Fruit fly (Drosophila melanogaster) whole organism, embryonic: ENCODE results near the gene Uba5.

Experiments used
- Aef1 ChIP-seq: fragments of 200-800 bp; sonication (Bioruptor generic); IDR thresholded peaks from 3 replicates; pipeline ENCODE4 v1.3.6; 2022; ENCODE audit warnings: missing biosample characterization, missing genetic modification characterization
- B-H2 ChIP-seq: fragments of 200-800 bp; sonication (Bioruptor generic); optimal IDR thresholded peaks from 2 replicates; lab custom pipeline; 2018; ENCODE audit warnings: missing biosample characterization, mild to moderate bottlenecking, missing genetic modification characterization
- CG10209 ChIP-seq: fragments of 200-800 bp; sonication (Bioruptor generic); optimal IDR thresholded peaks from 3 replicates; lab custom pipeline; 2017; ENCODE audit warnings: missing biosample characterization, mild to moderate bottlenecking, missing genetic modification characterization, missing genetic modification reagents
- CG10431 ChIP-seq: fragments of 200-800 bp; sonication (Bioruptor generic); optimal IDR thresholded peaks from 3 replicates; lab custom pipeline; 2018; ENCODE audit warnings: missing biosample characterization, mild to moderate bottlenecking, missing genetic modification characterization
- CG12236 ChIP-seq: fragments of 200-800 bp; sonication (Bioruptor generic); optimal IDR thresholded peaks from 2 replicates; lab custom pipeline; 2016; ENCODE audit warnings: missing biosample characterization, missing genetic modification characterization
- CG12299 ChIP-seq: fragments of 200-800 bp; sonication (Bioruptor generic); optimal IDR thresholded peaks from 2 replicates; lab custom pipeline; 2018; ENCODE audit warnings: missing biosample characterization, mild to moderate bottlenecking, missing genetic modification characterization
- CG1233 ChIP-seq: fragments of 200-800 bp; sonication (Bioruptor generic); optimal IDR thresholded peaks from 4 replicates; lab custom pipeline; 2018; ENCODE audit warnings: missing biosample characterization, mild to moderate bottlenecking, missing genetic modification characterization
- CG12744 ChIP-seq: fragments of 200-800 bp; sonication (Bioruptor generic); optimal IDR thresholded peaks from 2 replicates; lab custom pipeline; 2016; ENCODE audit warnings: missing biosample characterization, missing genetic modification characterization
- CG13123 ChIP-seq: fragments of 200-800 bp; sonication (Bioruptor generic); optimal IDR thresholded peaks from 2 replicates; lab custom pipeline; 2016; ENCODE audit warnings: missing biosample characterization, missing genetic modification characterization
- CG13424 ChIP-seq: fragments of 200-800 bp; sonication (Bioruptor generic); optimal IDR thresholded peaks from 2 replicates; lab custom pipeline; 2019; ENCODE audit warnings: missing biosample characterization, mild to moderate bottlenecking, missing genetic modification characterization, moderate library complexity
- CG14050 ChIP-seq: fragments of 200-800 bp; sonication (Bioruptor generic); IDR thresholded peaks from 3 replicates; pipeline ENCODE4 v1.3.6; 2022; ENCODE audit warnings: missing biosample characterization, missing genetic modification characterization
- CG14667 ChIP-seq: fragments of 200-800 bp; sonication (Bioruptor generic); IDR thresholded peaks from 2 replicates; pipeline ENCODE4 v1.3.6; 2022; ENCODE audit warnings: missing biosample characterization, missing genetic modification characterization
- CG15696 ChIP-seq: fragments of 200-800 bp; sonication (Bioruptor generic); optimal IDR thresholded peaks from 2 replicates; lab custom pipeline; 2019; ENCODE audit warnings: missing biosample characterization, mild to moderate bottlenecking, missing genetic modification characterization, moderate library complexity
- CG17612 ChIP-seq: fragments of 200-800 bp; sonication (Bioruptor generic); IDR thresholded peaks from 2 replicates; pipeline ENCODE4 v1.3.6; 2022; ENCODE audit warnings: missing biosample characterization, missing genetic modification characterization
- CG2712 ChIP-seq: fragments of 200-800 bp; optimal IDR thresholded peaks from 3 replicates; lab custom pipeline; 2019; ENCODE audit warnings: missing biosample characterization, mild to moderate bottlenecking, missing genetic modification characterization, moderate library complexity
- CG3407 ChIP-seq: fragments of 200-800 bp; sonication (Bioruptor generic); optimal IDR thresholded peaks from 2 replicates; lab custom pipeline; 2018; ENCODE audit warnings: missing biosample characterization, mild to moderate bottlenecking, missing genetic modification characterization
- CG34376 ChIP-seq: fragments of 200-800 bp; sonication (Bioruptor generic); optimal IDR thresholded peaks from 2 replicates; lab custom pipeline; 2018; ENCODE audit warnings: missing biosample characterization, mild to moderate bottlenecking, missing genetic modification characterization
- CG3838 ChIP-seq: fragments of 200-800 bp; sonication (Bioruptor generic); optimal IDR thresholded peaks from 3 replicates; lab custom pipeline; 2016; ENCODE audit warnings: missing biosample characterization, missing genetic modification characterization
- CG42726 ChIP-seq: fragments of 200-800 bp; sonication (Bioruptor generic); IDR thresholded peaks from 2 replicates; pipeline ENCODE4 v1.3.6; 2022; ENCODE audit warnings: missing biosample characterization, missing genetic modification characterization; ENCODE audit not compliant: partially characterized antibody
- CG4360 ChIP-seq: fragments of 200-800 bp; sonication (Bioruptor generic); IDR thresholded peaks from 2 replicates; pipeline ENCODE4 v1.3.6; 2022; ENCODE audit warnings: missing biosample characterization, missing genetic modification characterization
- CG4707 ChIP-seq: fragments of 200-800 bp; sonication (Bioruptor generic); optimal IDR thresholded peaks from 2 replicates; lab custom pipeline; 2018; ENCODE audit warnings: missing biosample characterization, mild to moderate bottlenecking, missing genetic modification characterization, moderate library complexity
- CG4730 ChIP-seq: fragments of 200-800 bp; sonication (Bioruptor generic); IDR thresholded peaks from 2 replicates; pipeline ENCODE4 v1.3.6; 2022; ENCODE audit warnings: missing biosample characterization, missing genetic modification characterization
- CG6689 ChIP-seq: fragments of 200-800 bp; sonication (Bioruptor generic); IDR thresholded peaks from 2 replicates; pipeline ENCODE4 v1.3.6; 2022; ENCODE audit warnings: missing biosample characterization, missing genetic modification characterization
- CG6791 ChIP-seq: fragments of 200-800 bp; sonication (Bioruptor generic); IDR thresholded peaks from 3 replicates; pipeline ENCODE4 v1.3.6; 2022; ENCODE audit warnings: missing biosample characterization, missing genetic modification characterization; ENCODE audit not compliant: partially characterized antibody
- CG8478 ChIP-seq: fragments of >200 bp; optimal IDR thresholded peaks from 2 replicates; lab custom pipeline; 2018
- Chrac-16 ChIP-seq: fragments of 200-800 bp; sonication (Bioruptor generic); optimal IDR thresholded peaks from 3 replicates; lab custom pipeline; 2016; ENCODE audit warnings: missing biosample characterization, missing genetic modification characterization
- Dad ChIP-seq: fragments of 200-800 bp; sonication (Bioruptor generic); optimal IDR thresholded peaks from 3 replicates; lab custom pipeline; 2016; ENCODE audit warnings: missing biosample characterization, missing genetic modification characterization
- GATAe ChIP-seq: fragments of 200-800 bp; sonication (Bioruptor generic); conservative IDR thresholded peaks from 2 replicates; pipeline ENCODE4 v1.3.6; 2022; ENCODE audit warnings: missing biosample characterization, missing genetic modification characterization
- Gsc ChIP-seq: fragments of 200-800 bp; sonication (Bioruptor generic); IDR thresholded peaks from 2 replicates; pipeline ENCODE4 v1.3.6; 2022; ENCODE audit warnings: missing biosample characterization, missing genetic modification characterization
- Hr78 ChIP-seq, 2 experiments: fragments of 200-800 bp in 1 of 2; fragments of >200 bp in 1 of 2; sonication (Bioruptor generic) in 1 of 2; optimal IDR thresholded peaks; 2 replicates each; lab custom pipeline; 2017 to 2019; ENCODE audit warnings: missing biosample characterization in 2 of 2, missing genetic modification characterization in 2 of 2, mild to moderate bottlenecking in 1 of 2, moderate library complexity in 1 of 2
- Hsf ChIP-seq: fragments of 200-800 bp; sonication (Bioruptor generic); optimal IDR thresholded peaks from 3 replicates; lab custom pipeline; 2016; ENCODE audit warnings: missing biosample characterization, missing genetic modification characterization
- Jarid2 ChIP-seq: fragments of 200-800 bp; sonication (Bioruptor generic); optimal IDR thresholded peaks from 3 replicates; lab custom pipeline; 2017; ENCODE audit warnings: mild to moderate bottlenecking, missing biosample characterization, missing genetic modification reagents, missing genetic modification characterization
- MBD-R2 ChIP-seq: fragments of 200-800 bp; sonication (Bioruptor generic); IDR thresholded peaks from 2 replicates; pipeline ENCODE4 v1.3.6; 2022; ENCODE audit warnings: missing biosample characterization, missing genetic modification characterization
- NC2β ChIP-seq: fragments of 200-800 bp; sonication (Bioruptor generic); optimal IDR thresholded peaks from 2 replicates; lab custom pipeline; 2016; ENCODE audit warnings: missing biosample characterization, missing genetic modification characterization
- Nf-YB ChIP-seq: fragments of 200-800 bp; sonication (Bioruptor generic); optimal IDR thresholded peaks from 3 replicates; lab custom pipeline; 2019; ENCODE audit warnings: missing biosample characterization, mild to moderate bottlenecking, missing genetic modification characterization, moderate library complexity
- ash1 ChIP-seq: fragments of 200-800 bp; sonication (Bioruptor generic); optimal IDR thresholded peaks from 2 replicates; lab custom pipeline; 2018; ENCODE audit warnings: missing biosample characterization, mild to moderate bottlenecking, missing genetic modification characterization
- bigmax ChIP-seq: fragments of 200-800 bp; sonication (Bioruptor generic); optimal IDR thresholded peaks from 2 replicates; lab custom pipeline; 2018; ENCODE audit warnings: missing biosample characterization, mild to moderate bottlenecking, missing genetic modification characterization
- chinmo ChIP-seq: fragments of 200-800 bp; sonication (Bioruptor generic); IDR thresholded peaks from 4 replicates; pipeline ENCODE4 v1.3.6; 2022; ENCODE audit warnings: missing biosample characterization, missing genetic modification characterization; ENCODE audit not compliant: partially characterized antibody
- crol ChIP-seq: fragments of 200-800 bp; sonication (Bioruptor generic); IDR thresholded peaks from 2 replicates; pipeline ENCODE4 v1.3.6; 2022; ENCODE audit warnings: missing biosample characterization, missing genetic modification characterization
- dan ChIP-seq: fragments of 200-800 bp; sonication (Bioruptor generic); IDR thresholded peaks from 2 replicates; pipeline ENCODE4 v1.3.6; 2022; ENCODE audit warnings: missing biosample characterization, missing genetic modification characterization
- dpn ChIP-seq, 2 experiments: fragments of 200-800 bp; sonication (Bioruptor generic); optimal IDR thresholded peaks; 3 replicates each; lab custom pipeline; 2016; ENCODE audit warnings: missing biosample characterization in 2 of 2, missing genetic modification characterization in 2 of 2
- fd102C ChIP-seq: fragments of 200-800 bp; sonication (Bioruptor generic); optimal IDR thresholded peaks from 2 replicates; lab custom pipeline; 2018; ENCODE audit warnings: missing biosample characterization, mild to moderate bottlenecking, missing genetic modification characterization, moderate library complexity
- gcm2 ChIP-seq: fragments of 200-800 bp; sonication (Bioruptor generic); optimal IDR thresholded peaks from 2 replicates; lab custom pipeline; 2016; ENCODE audit warnings: missing biosample characterization, missing genetic modification characterization
- mirr ChIP-seq: fragments of 200-800 bp; sonication (Bioruptor generic); optimal IDR thresholded peaks from 3 replicates; lab custom pipeline; 2018; ENCODE audit warnings: missing biosample characterization, mild to moderate bottlenecking, missing genetic modification characterization
- seq ChIP-seq: fragments of 200-800 bp; sonication (Bioruptor generic); IDR thresholded peaks from 2 replicates; pipeline ENCODE4 v1.3.6; 2022; ENCODE audit warnings: missing biosample characterization, missing genetic modification characterization
- sima ChIP-seq: fragments of 200-800 bp; sonication (Bioruptor generic); optimal IDR thresholded peaks from 2 replicates; lab custom pipeline; 2016; ENCODE audit warnings: missing biosample characterization, missing genetic modification characterization
- sisA ChIP-seq: fragments of 200-800 bp; sonication (Bioruptor generic); IDR thresholded peaks from 2 replicates; pipeline ENCODE4 v1.3.6; 2022; ENCODE audit warnings: missing biosample characterization, missing genetic modification characterization
- sqz ChIP-seq: fragments of 200-800 bp; sonication (Bioruptor generic); optimal IDR thresholded peaks from 3 replicates; lab custom pipeline; 2018; ENCODE audit warnings: missing biosample characterization, mild to moderate bottlenecking, missing genetic modification characterization
- tap ChIP-seq: fragments of 200-800 bp; optimal IDR thresholded peaks from 3 replicates; lab custom pipeline; 2019; ENCODE audit warnings: missing biosample characterization, mild to moderate bottlenecking, missing genetic modification characterization, moderate library complexity
- usp ChIP-seq: fragments of >200 bp; optimal IDR thresholded peaks from 2 replicates; lab custom pipeline; 2017; ENCODE audit warnings: missing biosample characterization, missing genetic modification characterization

Uba5 gene

DNA sequence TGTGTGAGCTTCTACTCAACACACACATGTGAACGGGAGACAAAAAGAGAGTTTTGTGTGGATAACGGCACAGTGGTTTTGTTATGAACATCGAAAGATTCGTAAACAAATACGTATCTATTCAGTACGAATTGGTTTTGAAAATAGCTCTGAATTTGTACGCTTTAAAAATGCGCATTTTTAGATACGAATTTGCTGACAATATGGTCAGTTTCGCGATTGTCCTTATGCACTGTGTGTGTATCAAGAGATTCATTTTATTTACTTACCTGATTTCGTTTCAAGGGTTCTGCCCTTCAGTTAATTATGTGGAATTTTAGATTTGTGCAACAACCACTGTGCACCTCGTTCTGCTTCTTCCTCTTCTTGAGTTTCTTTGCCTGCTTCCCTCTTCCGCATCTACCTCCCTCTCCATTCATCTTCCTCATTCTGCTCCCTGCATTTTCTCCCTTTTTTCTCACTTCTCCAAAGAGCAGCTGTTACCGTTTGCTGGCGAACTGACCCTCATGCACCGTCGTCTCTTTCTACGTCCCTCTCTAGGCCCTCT, 11.5 kb downstream of the Uba5 start (continued):
- TF ChIP-seq Nf-YB (GFP tag; lab: Kevin White, UChicago) (peak; percentile 58), Dad (GFP tag; lab: Kevin White, UChicago) (no peak), CG13123 (GFP tag; lab: Kevin White, UChicago) (peak; percentile 53), CG42726 (GFP tag; lab: Robert Waterston, UW) (no peak), CG6791 (GFP tag; lab: Robert Waterston, UW) (no peak), CG12299 (tag; lab: Kevin White, UChicago) (peak; percentile 17), CG13424 (tag; lab: Kevin White, UChicago) (peak; percentile 77), sima (GFP tag; lab: Kevin White, UChicago) (no peak), sqz (peak; percentile 54), NC2β (GFP tag; lab: Kevin White, UChicago) (peak; percentile 84), MBD-R2 (GFP tag; lab: Robert Waterston, UW) (no peak), CG8478 (lab: Kevin White, UChicago) (no peak), CG14050 (no peak), CG4707 (peak; percentile 90), fd102C (GFP tag; lab: Kevin White, UChicago) (no peak), bigmax (GFP tag; lab: Kevin White, UChicago) (no peak), CG17612 (GFP tag; lab: Robert Waterston, UW) (no peak), CG6689 (GFP tag; lab: Robert Waterston, UW) (peak; percentile 70), dan (GFP tag; lab: Robert Waterston, UW) (peak; percentile 29; the same call in 1 of the 2 replicates), CG3838 (GFP tag; lab: Kevin White, UChicago) (no peak), CG2712 (peak; percentile 88), Aef1 (GFP tag; lab: Robert Waterston, UW) (0 out of 3 replicates have a peak, but pooled peaks have one; percentile 11), usp (GFP tag; lab: Kevin White, UChicago) (no peak), CG12236 (GFP tag; lab: Kevin White, UChicago) (peak; percentile 49), Gsc (GFP tag; lab: Robert Waterston, UW) (no peak; the same call in 1 of the 2 replicates), CG15696 (tag; lab: Kevin White, UChicago) (peak; percentile 78), gcm2 (GFP tag; lab: Kevin White, UChicago) (no peak), seq (GFP tag; lab: Robert Waterston, UW) (peak; percentile 28; the same call in 1 of the 2 replicates), tap (tag; lab: Kevin White, UChicago) (peak; percentile 57), Chrac-16 (GFP tag; lab: Kevin White, UChicago) (peak; percentile 74), CG12744 (GFP tag; lab: Kevin White, UChicago) (no peak), GATAe (GFP tag; lab: Robert Waterston, UW) (no peak), dpn (GFP tag; optimal IDR thresholded peaks at IDR 0.05; lab: Kevin White, UChicago) (peak; percentile 62 to 75), CG3407 (GFP tag; lab: Kevin White, UChicago) (peak; percentile 64), Hr78 (GFP tag; optimal IDR thresholded peaks at IDR 0.05; lab: Kevin White, UChicago) (peak in 1 of 2 experiments; percentile 52), CG1233 (GFP tag; lab: Kevin White, UChicago) (peak; percentile 68), B-H2 (GFP tag; lab: Kevin White, UChicago) (no peak), Hsf (peak; percentile 83), CG4730 (no peak)
- TF ChIP-seq, all 482 proteins: peak for 289

- peak; percentile 72 for TF ChIP-seq CG34376 (GFP tag; lab: Kevin White, UChicago)
- no peak for TF ChIP-seq Jarid2 (GFP tag; lab: Kevin White, UChicago)
- TF ChIP-seq MBD-R2 (GFP tag; lab: Robert Waterston, UW) = no peak
- TF ChIP-seq Hsf = no peak
- TF ChIP-seq CG14667 = no peak
- TF ChIP-seq crol (GFP tag; lab: Robert Waterston, UW) = peak; percentile 10; the same call in 1 of the 2 replicates
- TF ChIP-seq sisA (GFP tag; lab: Robert Waterston, UW) = no peak
- no peak for TF ChIP-seq CG10431 (GFP tag; lab: Kevin White, UChicago)
- 0 out of 4 replicates have a peak, but pooled peaks have one; percentile 45 for TF ChIP-seq chinmo (GFP tag; lab: Robert Waterston, UW)
- TF ChIP-seq mirr (GFP tag; lab: Kevin White, UChicago) = peak; percentile 55
- TF ChIP-seq CG4360 (GFP tag; lab: Robert Waterston, UW) = 0 out of 2 replicates have a peak, but pooled peaks have one; percentile 17
- no peak for TF ChIP-seq CG10209 (GFP tag; lab: Kevin White, UChicago)
- TF ChIP-seq ash1 (GFP tag; lab: Kevin White, UChicago) = no peak
- no peak for TF ChIP-seq CG6791 (GFP tag; lab: Robert Waterston, UW)
Observed at dm6 chrX:11495474-11495873, 12.2 kb downstream of the Uba5 start.
